Fruit fly (Drosophila melanogaster) S2 (cell line): ENCODE results near the gene CG5958.
A peak's percentile ranks its signal among the peaks of the same experiment; 100 is the strongest.

Experiments
- CG8478 ChIP-seq: fragments of >200 bp; optimal IDR thresholded peaks from 2 replicates; lab custom pipeline; 2018
- CTCF ChIP-seq, 2 experiments: fragments of >200 bp; optimal IDR thresholded peaks; 2 replicates each; lab custom pipeline; 2018

CG5958 gene

dm6 chr2L:7423333-7423895 lies 9.9 kb downstream of the CG5958 start:
- peak; percentile 78 to 79 for TF ChIP-seq CTCF (optimal IDR thresholded peaks at IDR 0.05; lab: Kevin White, UChicago)
- no peak for TF ChIP-seq CG8478

dm6 chr2L:7422429-7423283 lies 10.7 kb downstream of the CG5958 start:
- TF ChIP-seq CG8478, result no peak
- TF ChIP-seq CTCF (optimal IDR thresholded peaks at IDR 0.05; lab: Kevin White, UChicago), result no peak

- TF ChIP-seq CTCF (optimal IDR thresholded peaks at IDR 0.05; lab: Kevin White, UChicago) (no peak), CG8478 (no peak)
Observed at dm6 chr2L:7420305-7421287, 12.7 kb downstream of the CG5958 start.

dm6 chr2L:7419408-7420304 lies 13.7 kb downstream of the CG5958 start:
- no peak for TF ChIP-seq CG8478
- peak; percentile 85 to 90 for TF ChIP-seq CTCF (optimal IDR thresholded peaks at IDR 0.05; lab: Kevin White, UChicago)

- no peak for TF ChIP-seq CG8478
- TF ChIP-seq CTCF (optimal IDR thresholded peaks at IDR 0.05; lab: Kevin White, UChicago), result no peak
Observed at dm6 chr2L:7418148-7418988, 14.9 kb downstream of the CG5958 start.

dm6 chr2L:7411947-7412621 lies 21.2 kb downstream of the CG5958 start, which contains the start of gene chm:
Gene chm, plus strand, starts transcription at chr2L:7412417.
- TF ChIP-seq CG8478 (no peak), CTCF (optimal IDR thresholded peaks at IDR 0.05; lab: Kevin White, UChicago) (peak in 1 of 2 experiments; percentile 36)

- TF ChIP-seq CG8478, result no peak
Observed at dm6 chr2L:7410609-7411008, 22.7 kb downstream of the CG5958 start, which contains the start of gene CG15818. Gene CG15818, plus strand, starts transcription at chr2L:7410909.

- no peak for TF ChIP-seq CTCF (optimal IDR thresholded peaks at IDR 0.05; lab: Kevin White, UChicago)
- TF ChIP-seq CG8478, result no peak
Observed at dm6 chr2L:7409602-7410001, 23.7 kb downstream of the CG5958 start, which contains the start of gene CG5181. Gene CG5181, minus strand, starts transcription at chr2L:7409809.

dm6 chr2L:7409007-7409406 lies 24.3 kb downstream of the CG5958 start:
- no peak for TF ChIP-seq CTCF (optimal IDR thresholded peaks at IDR 0.05; lab: Kevin White, UChicago)
- no peak for TF ChIP-seq CG8478

- TF ChIP-seq CG8478 (no peak), CTCF (optimal IDR thresholded peaks at IDR 0.05; lab: Kevin White, UChicago) (no peak)
Observed at dm6 chr2L:7407638-7408037, 25.7 kb downstream of the CG5958 start.

- TF ChIP-seq CTCF (optimal IDR thresholded peaks at IDR 0.05; lab: Kevin White, UChicago), result no peak
- TF ChIP-seq CG8478, result no peak
Observed at dm6 chr2L:7404923-7405322, 28.4 kb downstream of the CG5958 start, which contains the start of gene CG5177. Gene CG5177, plus strand, starts transcription at chr2L:7405227.

dm6 chr2L:7401627-7402026 lies 31.7 kb downstream of the CG5958 start:
- TF ChIP-seq CG8478 (no peak), CTCF (optimal IDR thresholded peaks at IDR 0.05; lab: Kevin White, UChicago) (no peak)

- TF ChIP-seq CTCF (optimal IDR thresholded peaks at IDR 0.05; lab: Kevin White, UChicago), result no peak
- TF ChIP-seq CG8478, result no peak
Observed at dm6 chr2L:7401025-7401424, 32.3 kb downstream of the CG5958 start, which contains the start of gene CG5171. Gene CG5171, plus strand, starts transcription at chr2L:7401335.
